Worm (Caenorhabditis elegans) whole organism, dauer: Measurements from ENCODE around the gene bus-19.

Experiments used
- unc-62 ChIP-seq: sonication (generic microtip); optimal IDR thresholded peaks from 2 replicates; lab custom pipeline; 2017; ENCODE audit warnings: missing biosample characterization, missing genetic modification reagents, missing genetic modification characterization

The bus-19 gene

DNA sequence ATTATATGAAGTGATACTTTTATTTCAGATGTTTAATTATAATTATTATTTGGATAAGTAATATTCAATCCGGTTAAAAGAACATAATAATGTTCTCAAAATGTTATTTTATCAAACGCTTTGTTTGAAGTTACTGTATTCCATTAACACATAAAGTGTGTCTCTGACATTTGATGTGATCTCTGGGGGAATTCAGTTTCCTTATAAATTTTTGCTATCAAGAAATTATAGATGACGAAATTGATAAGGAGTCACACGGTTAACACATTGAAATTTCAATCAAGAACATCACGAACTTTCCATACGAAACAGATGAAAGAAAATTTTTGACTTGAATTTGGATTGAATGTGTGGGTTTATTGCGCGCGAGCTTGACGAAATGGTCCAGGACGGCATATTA, 49.8 kb downstream of the bus-19 start:
- TF ChIP-seq unc-62 = no peak

DNA sequence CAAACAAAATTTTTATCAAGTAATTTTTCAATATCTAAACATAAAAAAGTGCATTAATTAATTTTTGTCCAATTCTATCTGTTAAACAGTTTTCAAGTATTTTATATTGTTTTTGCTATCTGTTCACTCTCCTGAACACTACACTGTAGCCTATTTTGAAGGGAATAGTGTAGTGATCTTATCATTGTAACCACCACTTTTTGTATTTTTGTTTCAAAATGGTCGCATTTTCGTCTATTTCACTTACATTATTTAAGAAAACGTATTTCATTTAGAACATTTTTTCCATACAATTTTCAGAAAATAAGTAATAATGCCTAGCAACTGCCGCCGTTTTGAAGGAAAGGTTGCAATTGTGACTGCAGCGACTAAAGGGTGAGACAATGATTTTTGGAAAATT, 50.5 kb downstream of the bus-19 start, which contains the start of gene dhrs-4:
TSS of gene dhrs-4 (plus strand) at position 301 of the 400 bp plus-strand sequence.
- no peak for TF ChIP-seq unc-62

DNA sequence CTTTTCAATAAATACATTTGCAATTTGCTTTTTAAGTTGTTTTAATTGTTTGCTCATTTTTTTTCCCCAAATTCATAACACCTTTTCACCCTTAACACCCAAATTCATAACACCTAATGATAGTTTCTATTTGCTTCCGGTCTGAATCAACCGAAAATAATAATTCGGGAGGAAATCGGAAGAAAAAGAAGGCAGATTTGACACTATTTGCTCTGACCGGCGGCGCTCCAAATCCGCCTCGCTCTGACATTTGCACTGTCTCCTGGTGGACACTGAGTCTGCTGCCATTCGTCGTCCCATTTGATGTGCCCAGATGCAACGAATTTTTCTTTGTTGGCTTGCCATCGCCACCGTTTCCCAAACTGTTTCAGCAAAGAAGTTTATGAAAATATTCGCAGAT, 52.3 kb downstream of the bus-19 start, which contains the start of gene pqn-67:
TSS of gene pqn-67 (plus strand) at position 301 of the 400 bp plus-strand sequence.
- no peak for TF ChIP-seq unc-62

DNA sequence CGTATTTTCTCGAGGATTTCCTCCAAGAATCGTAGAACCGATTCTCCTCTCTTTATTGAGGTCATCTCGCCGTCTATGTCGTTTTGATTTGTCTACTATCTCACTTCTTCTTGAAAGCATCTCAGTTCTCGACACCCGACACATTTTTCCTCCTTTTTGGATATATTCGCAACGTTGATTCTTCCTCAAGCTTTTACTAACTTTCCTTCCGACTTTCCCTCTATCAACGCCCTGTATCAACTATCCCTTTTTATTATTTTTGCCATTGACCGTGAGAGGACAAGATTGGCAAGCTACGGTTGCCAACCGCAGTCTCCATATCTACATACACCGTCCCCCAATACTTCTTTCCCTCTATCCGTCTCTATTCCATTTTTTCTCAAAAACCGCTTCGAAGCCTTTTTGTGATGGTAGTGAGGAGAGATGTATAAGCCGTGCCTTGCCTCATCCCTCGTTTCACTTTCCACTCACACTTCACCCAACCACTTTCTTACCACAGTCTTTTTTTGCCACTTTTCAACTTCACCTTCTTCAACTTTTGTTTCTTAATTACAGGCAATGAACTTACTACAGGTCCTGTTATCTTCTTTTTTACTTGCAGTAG, 57.2 kb downstream of the bus-19 start, which contains the start of gene T16G1.2:
TSS of gene T16G1.2 (plus strand) at position 554 of the 604 bp plus-strand sequence.
- no peak for TF ChIP-seq unc-62
